Fruit fly (Drosophila melanogaster) whole organism, pupa: ENCODE results near the gene Top3beta.

Experiments used
- CG10348 ChIP-seq: fragments of 200-800 bp; sonication (Bioruptor generic); IDR thresholded peaks from 2 replicates; pipeline ENCODE4 v1.3.6; 2022; ENCODE audit warnings: missing biosample characterization, missing genetic modification characterization
- CG13204 ChIP-seq: fragments of 200-800 bp; sonication (Bioruptor generic); optimal IDR thresholded peaks from 2 replicates; lab custom pipeline; 2018; ENCODE audit warnings: missing biosample characterization, mild to moderate bottlenecking, missing genetic modification characterization, moderate library complexity
- CG14655 ChIP-seq: fragments of 200-800 bp; sonication (Bioruptor generic); optimal IDR thresholded peaks from 3 replicates; lab custom pipeline; 2017; ENCODE audit warnings: mild to moderate bottlenecking, missing biosample characterization, missing genetic modification reagents, missing genetic modification characterization
- CG34367 ChIP-seq: fragments of 200-800 bp; sonication (Bioruptor generic); optimal IDR thresholded peaks from 2 replicates; lab custom pipeline; 2018; ENCODE audit warnings: missing biosample characterization, mild to moderate bottlenecking, missing genetic modification characterization
- CG8159 ChIP-seq: fragments of 200-800 bp; sonication (Bioruptor generic); optimal IDR thresholded peaks from 3 replicates; lab custom pipeline; 2018; ENCODE audit warnings: missing biosample characterization, mild to moderate bottlenecking, missing genetic modification characterization, moderate library complexity
- fd96Ca ChIP-seq: fragments of 200-800 bp; sonication (Bioruptor generic); IDR thresholded peaks from 3 replicates; pipeline ENCODE4 v1.3.6; 2022; ENCODE audit warnings: missing biosample characterization, missing genetic modification characterization

DNA sequence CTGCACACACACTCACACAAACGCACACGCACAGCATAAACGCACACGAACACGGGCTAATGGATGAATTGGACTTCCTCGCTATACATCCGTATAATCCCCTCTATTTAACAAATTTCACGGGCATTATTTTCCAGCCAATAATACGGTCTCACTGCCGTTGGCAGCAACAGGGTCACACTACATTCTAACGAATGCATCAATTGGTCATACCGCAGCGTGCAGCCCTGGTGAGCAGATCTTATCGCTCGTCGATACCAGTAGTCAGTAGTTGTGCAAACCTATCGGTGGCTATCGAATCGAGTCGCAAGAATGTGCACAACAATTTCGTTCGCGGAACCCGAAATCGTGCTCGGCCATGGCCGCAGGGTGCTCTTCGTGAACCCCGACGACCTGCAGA is at the start of gene Top3beta, which contains the start of gene wuho:
- TF ChIP-seq CG10348 (GFP tag; lab: Robert Waterston, UW) = no peak
- TF ChIP-seq CG13204 (GFP tag; lab: Kevin White, UChicago) = no peak
- TF ChIP-seq CG14655 = no peak
- no peak for TF ChIP-seq CG34367 (tag; lab: Kevin White, UChicago)
- no peak for TF ChIP-seq fd96Ca (GFP tag; lab: Robert Waterston, UW)
- no peak for TF ChIP-seq CG8159 (tag; lab: Kevin White, UChicago)
